Fruit fly (Drosophila melanogaster): Measurements from ENCODE around the gene x16.

The x16 gene

DNA sequence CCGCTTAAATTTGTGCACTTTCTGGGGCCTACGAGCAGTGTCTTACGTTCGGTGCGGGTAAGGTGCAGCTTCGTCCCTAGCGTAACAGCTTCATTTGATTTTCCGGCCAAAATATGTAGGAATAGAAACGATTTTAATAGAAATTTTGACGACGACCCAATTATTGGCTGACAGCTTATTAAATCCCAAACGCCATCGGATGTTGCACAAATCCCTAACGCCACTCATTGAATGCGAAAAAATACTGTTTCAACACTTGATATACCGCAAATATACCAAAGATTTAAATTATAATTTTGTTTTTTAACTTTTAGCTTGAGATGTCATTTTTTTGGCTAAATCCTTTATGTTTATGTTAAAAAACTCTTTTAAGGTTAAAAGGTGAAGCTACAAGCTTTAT, 25.1 kb upstream of the x16 start, which contains the start of gene Fgop2 (continued):
- TF ChIP-seq zfh1 (GFP tag; IDR thresholded peaks at IDR 0.05) (no peak), wor (GFP tag; IDR thresholded peaks at IDR 0.05) (no peak), Fer1 (GFP tag; optimal IDR thresholded peaks at IDR 0.05) (no peak), crp (GFP tag; optimal IDR thresholded peaks at IDR 0.05) (no peak), nmo (GFP tag; optimal IDR thresholded peaks at IDR 0.05) (peak; percentile 8), CG5180 (GFP tag; optimal IDR thresholded peaks at IDR 0.05) (no peak), fru (optimal IDR thresholded peaks at IDR 0.05) (no peak), bsh (GFP tag; optimal IDR thresholded peaks at IDR 0.05) (no peak), stwl (tag; optimal IDR thresholded peaks at IDR 0.05) (peak; percentile 83), Med (GFP tag) (peak; percentile 47), gro (GFP tag; optimal IDR thresholded peaks at IDR 0.05) (no peak), CG8765 (GFP tag; IDR thresholded peaks at IDR 0.05) (no peak), CG10462 (GFP tag; optimal IDR thresholded peaks at IDR 0.05) (no peak), HLH3B (GFP tag; IDR thresholded peaks at IDR 0.05) (no peak), z (GFP tag; IDR thresholded peaks at IDR 0.05) (no peak), luna (GFP tag; optimal IDR thresholded peaks at IDR 0.05) (no peak), CG14710 (tag; optimal IDR thresholded peaks at IDR 0.05) (peak; percentile 41), CG17385 (GFP tag; optimal IDR thresholded peaks at IDR 0.05) (no peak), Hmx (GFP tag; optimal IDR thresholded peaks at IDR 0.05) (no peak)

DNA sequence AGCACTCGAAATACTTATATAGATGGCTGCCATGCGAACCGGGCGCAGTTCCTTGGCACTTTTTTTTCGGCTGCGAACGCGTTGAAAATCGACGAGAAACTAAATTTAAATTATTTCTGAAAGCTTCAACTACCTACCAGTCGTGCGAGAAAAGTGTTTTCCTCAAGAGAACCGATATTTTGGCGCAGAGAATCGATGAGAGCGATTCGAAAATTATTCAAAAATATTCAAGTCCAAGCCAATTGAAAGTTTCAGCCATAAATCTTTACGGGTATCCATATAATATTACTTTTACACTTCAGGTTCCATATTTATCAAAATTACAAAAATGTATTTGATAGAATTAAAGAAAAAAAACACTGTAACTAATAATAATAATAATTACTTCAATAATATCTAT, 22.7 kb upstream of the x16 start, which contains the start of gene CG18304:
Gene CG18304, minus strand, starts transcription at position 101 of the 400 bp plus-strand sequence.
- 0 out of 2 replicates have a peak, but pooled peaks have one; percentile 7 for TF ChIP-seq CG17328 (GFP tag; IDR thresholded peaks at IDR 0.05)
- TF ChIP-seq fd96Cb (tag; optimal IDR thresholded peaks at IDR 0.05), result no peak

DNA sequence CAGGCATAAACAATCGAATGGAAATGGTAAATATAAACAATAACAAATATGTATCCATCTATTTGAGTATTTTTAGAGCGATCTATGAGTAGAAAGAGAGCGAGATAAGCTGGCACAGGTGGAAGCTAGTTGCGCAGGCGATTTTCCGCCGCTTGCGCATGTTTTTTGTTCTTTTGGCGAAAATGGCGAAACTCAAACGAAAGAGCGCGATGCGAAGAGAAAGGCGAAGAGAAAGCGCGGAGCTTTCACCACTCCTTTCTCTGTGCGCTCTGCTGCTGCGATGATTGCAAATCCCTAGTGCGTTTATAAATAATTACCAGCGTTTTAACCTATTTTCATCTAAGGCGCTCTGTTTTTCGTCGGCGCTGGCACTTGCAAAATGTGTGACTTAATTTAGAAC, 21.7 kb upstream of the x16 start:
- TF ChIP-seq z (GFP tag; IDR thresholded peaks at IDR 0.05) (0 out of 3 replicates have a peak, but pooled peaks have one; percentile 49), kah (GFP tag; optimal IDR thresholded peaks at IDR 0.05) (peak; percentile 54), pan (optimal IDR thresholded peaks at IDR 0.05) (no peak), pan (GFP tag; optimal IDR thresholded peaks at IDR 0.05 in 1 of 2, IDR thresholded peaks at IDR 0.05 in 1 of 2) (peak in 1 of 2 experiments; percentile 19), CG11398 (GFP tag; optimal IDR thresholded peaks at IDR 0.05) (no peak), CG3163 (GFP tag; optimal IDR thresholded peaks at IDR 0.05) (peak; percentile 79), Trl (optimal IDR thresholded peaks at IDR 0.05) (peak in 1 of 2 experiments; percentile 47), Trl (GFP tag; optimal IDR thresholded peaks at IDR 0.05) (no peak), CG11560 (tag; IDR thresholded peaks at IDR 0.05) (no peak)

DNA sequence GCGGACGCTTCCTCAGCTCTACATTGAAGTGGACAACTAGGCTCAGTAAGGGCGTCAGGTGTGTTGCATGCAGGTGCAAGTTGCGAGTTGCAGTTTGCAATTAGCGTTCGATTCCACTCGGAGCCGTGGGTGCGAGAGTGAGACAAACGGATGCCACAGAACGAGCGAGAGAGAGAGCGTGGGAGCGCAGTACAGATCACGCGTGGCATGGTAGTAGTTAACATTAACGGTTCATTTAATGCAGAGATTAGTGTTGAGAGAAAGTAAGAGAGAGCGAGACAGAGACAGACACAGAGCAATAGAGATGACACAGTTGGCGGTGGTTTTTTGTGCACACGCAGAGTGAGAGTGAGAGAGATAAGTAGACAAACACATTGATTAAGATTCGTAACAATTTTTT, 19.7 kb upstream of the x16 start:
- TF ChIP-seq CG7357 (GFP tag; IDR thresholded peaks at IDR 0.05) (no peak), her (GFP tag; optimal IDR thresholded peaks at IDR 0.05) (no peak), ase (GFP tag; IDR thresholded peaks at IDR 0.05) (no peak), bab2 (GFP tag; optimal IDR thresholded peaks at IDR 0.05) (no peak), btn (GFP tag; optimal IDR thresholded peaks at IDR 0.05) (no peak), tll (GFP tag; optimal IDR thresholded peaks at IDR 0.05) (peak; percentile 1 to 17), CG14014 (GFP tag; IDR thresholded peaks at IDR 0.05) (no peak), caup (GFP tag; optimal IDR thresholded peaks at IDR 0.05; ENCODE audit: severe bottlenecking) (no peak), p53 (GFP tag; optimal IDR thresholded peaks at IDR 0.05) (no peak), CG3847 (GFP tag; IDR thresholded peaks at IDR 0.05) (no peak), CG2712 (tag; optimal IDR thresholded peaks at IDR 0.05) (no peak), NC2α (GFP tag; optimal IDR thresholded peaks at IDR 0.05) (no peak), sim (GFP tag; IDR thresholded peaks at IDR 0.05) (no peak), dmrt99B (tag; optimal IDR thresholded peaks at IDR 0.05) (no peak), gcm2 (GFP tag; optimal IDR thresholded peaks at IDR 0.05) (no peak), Fer3 (tag; optimal IDR thresholded peaks at IDR 0.05) (no peak), CG8924 (tag; optimal IDR thresholded peaks at IDR 0.05) (peak; percentile 16), Elba2 (GFP tag; optimal IDR thresholded peaks at IDR 0.05) (no peak), ham (GFP tag; IDR thresholded peaks at IDR 0.05) (no peak), CG8290 (GFP tag; optimal IDR thresholded peaks at IDR 0.05) (peak; percentile 33), CG8290 (tag; optimal IDR thresholded peaks at IDR 0.05) (peak in 1 of 2 experiments; percentile 35)

All from whole organism, embryonic.